Worm (Caenorhabditis elegans) whole organism, late embryonic: Measurements from ENCODE around the gene srw-67.
"Not testable (repeated sequence)": the region's sequence is repeated elsewhere in the genome, so short reads cannot be mapped to it uniquely, and the experiment has no call there.

Source experiments
- C08G9.2 ChIP-seq: sonication (generic microtip); optimal IDR thresholded peaks from 2 replicates; lab custom pipeline; 2016; ENCODE audit warnings: mild to moderate bottlenecking, missing genetic modification characterization, moderate library complexity, missing compliant biosample characterization
- F13H6.1 ChIP-seq: sonication (generic microtip); optimal IDR thresholded peaks from 2 replicates; lab custom pipeline; 2016; ENCODE audit warnings: missing genetic modification characterization, missing compliant biosample characterization
- K02D7.2 ChIP-seq: sonication (generic microtip); optimal IDR thresholded peaks from 2 replicates; lab custom pipeline; 2017; ENCODE audit warnings: mild to moderate bottlenecking, missing genetic modification characterization, missing compliant biosample characterization
- K09A11.1 ChIP-seq: sonication (generic microtip); optimal IDR thresholded peaks from 2 replicates; lab custom pipeline; 2017; ENCODE audit warnings: antibody characterized with exemption, mild to moderate bottlenecking, missing genetic modification characterization, missing compliant biosample characterization; ENCODE audit not compliant: insufficient read depth
- Y22D7AL.16 ChIP-seq: sonication (generic microtip); optimal IDR thresholded peaks from 2 replicates; lab custom pipeline; 2016; ENCODE audit warnings: missing genetic modification characterization, missing compliant biosample characterization
- ahr-1 ChIP-seq: sonication (generic microtip); optimal IDR thresholded peaks from 2 replicates; lab custom pipeline; 2016; ENCODE audit warnings: missing genetic modification characterization, missing compliant biosample characterization
- ceh-18 ChIP-seq: sonication (generic microtip); optimal IDR thresholded peaks from 2 replicates; lab custom pipeline; 2016; ENCODE audit warnings: missing genetic modification characterization, missing compliant biosample characterization
- ceh-22 ChIP-seq: sonication (generic microtip); optimal IDR thresholded peaks from 2 replicates; lab custom pipeline; 2017; ENCODE audit warnings: missing biosample characterization, missing genetic modification characterization
- ceh-24 ChIP-seq: sonication (generic microtip); optimal IDR thresholded peaks from 2 replicates; lab custom pipeline; 2016; ENCODE audit warnings: mild to moderate bottlenecking, missing genetic modification characterization, missing compliant biosample characterization
- ceh-30 ChIP-seq: fragments of 150-350 bp; optimal IDR thresholded peaks from 2 replicates; lab custom pipeline; 2014; ENCODE audit warnings: missing biosample characterization, missing genetic modification characterization
- ceh-31 ChIP-seq: sonication (generic microtip); optimal IDR thresholded peaks from 2 replicates; lab custom pipeline; 2016; ENCODE audit warnings: missing genetic modification characterization, missing compliant biosample characterization
- ceh-34 ChIP-seq: sonication (generic microtip); optimal IDR thresholded peaks from 2 replicates; lab custom pipeline; 2016; ENCODE audit warnings: mild to moderate bottlenecking, missing genetic modification characterization, missing compliant biosample characterization
- ceh-45 ChIP-seq: fragments of 200-800 bp; sonication (Bioruptor generic); IDR thresholded peaks from 2 replicates; pipeline ENCODE4 v1.3.6; 2022; ENCODE audit warnings: missing genetic modification reagents, missing genetic modification characterization, missing compliant biosample characterization
- che-1 ChIP-seq: sonication (generic microtip); optimal IDR thresholded peaks from 2 replicates; lab custom pipeline; 2016; ENCODE audit warnings: mild to moderate bottlenecking, missing genetic modification characterization, missing compliant biosample characterization
- dmd-4 ChIP-seq: sonication (generic microtip); optimal IDR thresholded peaks from 2 replicates; lab custom pipeline; 2016; ENCODE audit warnings: borderline replicate concordance, missing genetic modification characterization, missing compliant biosample characterization
- dve-1 ChIP-seq: sonication (generic microtip); optimal IDR thresholded peaks from 2 replicates; lab custom pipeline; 2017; ENCODE audit warnings: antibody characterized with exemption, mild to moderate bottlenecking, missing genetic modification characterization, missing compliant biosample characterization
- elt-2 ChIP-seq: sonication (generic microtip); optimal IDR thresholded peaks from 2 replicates; lab custom pipeline; 2016; ENCODE audit warnings: missing genetic modification reagents, missing genetic modification characterization, missing compliant biosample characterization
- ets-4 ChIP-seq: sonication (generic microtip); optimal IDR thresholded peaks from 2 replicates; lab custom pipeline; 2016; ENCODE audit warnings: missing genetic modification characterization, missing compliant biosample characterization
- fkh-6 ChIP-seq: sonication (generic microtip); optimal IDR thresholded peaks from 2 replicates; lab custom pipeline; 2016; ENCODE audit warnings: missing genetic modification characterization, missing compliant biosample characterization
- gmeb-2 ChIP-seq: sonication (generic microtip); optimal IDR thresholded peaks from 2 replicates; lab custom pipeline; 2016; ENCODE audit warnings: missing genetic modification characterization, inconsistent platforms, missing compliant biosample characterization
- hlh-30 ChIP-seq: sonication (generic microtip); optimal IDR thresholded peaks from 2 replicates; lab custom pipeline; 2017; ENCODE audit warnings: antibody characterized with exemption, missing genetic modification characterization, missing compliant biosample characterization; ENCODE audit not compliant: insufficient read depth
- hlh-8 ChIP-seq: sonication (generic microtip); optimal IDR thresholded peaks from 2 replicates; lab custom pipeline; 2016; ENCODE audit warnings: missing genotype, missing genetic modification characterization, missing compliant biosample characterization
- lin-11 ChIP-seq: fragments of 200-800 bp; sonication (Bioruptor generic); optimal IDR thresholded peaks from 2 replicates; lab custom pipeline; 2018; ENCODE audit warnings: mild to moderate bottlenecking, missing genetic modification characterization, missing compliant biosample characterization
- nfya-1 ChIP-seq: sonication (generic microtip); optimal IDR thresholded peaks from 2 replicates; lab custom pipeline; 2017; ENCODE audit warnings: missing genetic modification characterization, mild to moderate bottlenecking, missing compliant biosample characterization, antibody characterized with exemption, moderate library complexity
- nhr-232 ChIP-seq: sonication (generic microtip); optimal IDR thresholded peaks from 2 replicates; lab custom pipeline; 2016; ENCODE audit warnings: missing genetic modification characterization, missing compliant biosample characterization
- npax-4 ChIP-seq: sonication (generic microtip); optimal IDR thresholded peaks from 2 replicates; lab custom pipeline; 2016; ENCODE audit warnings: missing genetic modification characterization, missing compliant biosample characterization
- odd-2 ChIP-seq: sonication (generic microtip); optimal IDR thresholded peaks from 2 replicates; lab custom pipeline; 2017; ENCODE audit warnings: antibody characterized with exemption, mild to moderate bottlenecking, missing genetic modification characterization, missing compliant biosample characterization
- pax-1 ChIP-seq: fragments of 150-350 bp; optimal IDR thresholded peaks from 2 replicates; lab custom pipeline; 2014; ENCODE audit warnings: missing biosample characterization, missing genetic modification characterization
- pha-4 ChIP-seq: fragments of 150-350 bp; optimal IDR thresholded peaks from 2 replicates; lab custom pipeline; 2018; ENCODE audit warnings: missing biosample characterization, missing genetic modification reagents, missing genetic modification characterization
- pros-1 ChIP-seq: fragments of 150-350 bp; optimal IDR thresholded peaks from 2 replicates; lab custom pipeline; 2014; ENCODE audit warnings: missing biosample characterization, missing genetic modification reagents, missing genetic modification characterization
- ref-2 ChIP-seq: sonication (generic microtip); optimal IDR thresholded peaks from 2 replicates; lab custom pipeline; 2016; ENCODE audit warnings: missing genetic modification characterization, missing compliant biosample characterization
- rnt-1 ChIP-seq: sonication (generic microtip); optimal IDR thresholded peaks from 2 replicates; lab custom pipeline; 2016; ENCODE audit warnings: missing genetic modification characterization, missing compliant biosample characterization
- sox-4 ChIP-seq: sonication (generic microtip); optimal IDR thresholded peaks from 2 replicates; lab custom pipeline; 2017; ENCODE audit warnings: mild to moderate bottlenecking, missing genetic modification characterization, inconsistent platforms, missing compliant biosample characterization
- tbx-2 ChIP-seq: sonication (generic microtip); optimal IDR thresholded peaks from 2 replicates; lab custom pipeline; 2016; ENCODE audit warnings: missing genetic modification characterization, missing compliant biosample characterization
- unc-3 ChIP-seq, 2 experiments: fragments of 200-800 bp in 1 of 2; sonication (Bioruptor generic) in 1 of 2; sonication (generic microtip) in 1 of 2; conservative IDR thresholded peaks in 1 of 2; optimal IDR thresholded peaks in 1 of 2; 2 replicates each; pipeline versions ENCODE4 v1.3.6 to Lab custom; 2016 to 2022; ENCODE audit warnings: missing compliant biosample characterization in 2 of 2, missing genetic modification characterization in 2 of 2, missing genetic modification reagents in 1 of 2
- unc-55 ChIP-seq: sonication (generic microtip); optimal IDR thresholded peaks from 2 replicates; lab custom pipeline; 2017; ENCODE audit warnings: missing biosample characterization, missing genetic modification reagents, missing genetic modification characterization

The srw-67 gene

DNA sequence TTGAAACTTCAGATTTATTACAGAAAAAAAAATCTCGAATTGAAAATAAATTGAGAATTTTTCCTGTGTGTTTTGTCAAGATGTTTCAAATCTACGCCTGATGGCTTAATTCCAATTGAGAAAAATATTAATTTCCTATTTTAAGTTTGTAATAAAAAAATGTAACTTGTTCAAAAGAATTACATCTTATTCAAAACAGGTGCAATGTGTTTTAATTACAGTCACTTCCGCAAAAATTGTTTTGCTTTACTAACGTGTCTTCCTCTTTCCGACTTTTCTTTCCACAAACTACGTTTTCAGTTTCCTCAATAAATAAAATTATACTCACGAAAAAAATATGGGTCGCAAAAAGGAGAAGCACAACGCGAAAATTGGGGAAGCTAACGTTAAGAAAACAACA lies 20.5 kb downstream of the srw-67 start, which contains the start of gene F25E5.16:
Gene F25E5.16 (plus strand): TSS at position 301 of the 400 bp plus-strand sequence.
- TF ChIP-seq ceh-18 (tag; lab: Kevin White, UChicago) (no peak), dve-1 (no peak), ahr-1 (tag; lab: Kevin White, UChicago) (no peak), ceh-30 (no peak), gmeb-2 (tag; lab: Kevin White, UChicago) (no peak), pros-1 (tag; lab: Kevin White, UChicago) (no peak), che-1 (tag; lab: Kevin White, UChicago) (no peak), unc-3 (GFP tag; conservative IDR thresholded peaks at IDR 0.05; lab: Robert Waterston, UW) (no peak), unc-3 (tag; optimal IDR thresholded peaks at IDR 0.05; lab: Kevin White, UChicago) (no peak), sox-4 (tag; lab: Kevin White, UChicago) (no peak), elt-2 (no peak), Y22D7AL.16 (tag; lab: Kevin White, UChicago) (no peak), nhr-232 (no peak), ceh-24 (no peak), K02D7.2 (tag; lab: Kevin White, UChicago) (no peak), hlh-30 (tag; lab: Kevin White, UChicago) (no peak), C08G9.2 (tag; lab: Kevin White, UChicago) (no peak), ceh-31 (tag; lab: Kevin White, UChicago) (no peak), nfya-1 (tag; lab: Kevin White, UChicago) (no peak)

DNA sequence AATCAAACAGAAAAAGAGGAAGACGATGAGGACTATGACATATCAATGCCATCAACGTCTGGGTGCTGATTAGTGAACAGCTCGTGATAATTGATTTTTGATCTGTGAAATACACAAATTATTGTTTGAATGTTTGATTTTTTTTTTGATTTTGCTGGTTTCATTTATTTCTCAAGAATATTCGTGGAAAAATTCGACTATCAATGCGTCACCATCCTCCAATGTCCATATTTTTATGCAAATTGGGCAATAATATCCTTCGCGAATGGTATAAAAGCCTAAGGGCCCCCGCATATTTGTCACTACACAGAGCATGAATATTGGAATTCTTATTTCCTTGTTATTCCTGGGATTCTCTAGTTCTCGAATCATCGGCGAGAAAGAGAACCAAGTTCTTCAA lies 22.3 kb downstream of the srw-67 start, which contains the start of gene try-13:
Gene try-13 (plus strand): TSS at position 301 of the 400 bp plus-strand sequence.
- TF ChIP-seq unc-55 (no peak), ceh-22 (no peak), F13H6.1 (tag; lab: Kevin White, UChicago) (no peak), ets-4 (tag; lab: Kevin White, UChicago) (no peak), fkh-6 (tag; lab: Kevin White, UChicago) (no peak), pha-4 (tag; lab: Kevin White, UChicago) (no peak), odd-2 (tag; lab: Kevin White, UChicago) (no peak), gmeb-2 (tag; lab: Kevin White, UChicago) (no peak), ahr-1 (tag; lab: Kevin White, UChicago) (no peak), tbx-2 (tag; lab: Kevin White, UChicago) (no peak), ceh-34 (no peak), pax-1 (no peak), Y22D7AL.16 (tag; lab: Kevin White, UChicago) (no peak), rnt-1 (tag; lab: Kevin White, UChicago) (no peak), K09A11.1 (tag; lab: Kevin White, UChicago) (no peak), K02D7.2 (tag; lab: Kevin White, UChicago) (no peak), sox-4 (tag; lab: Kevin White, UChicago) (no peak), hlh-8 (tag; lab: Kevin White, UChicago) (no peak), ref-2 (tag; lab: Kevin White, UChicago) (no peak), npax-4 (no peak)

DNA sequence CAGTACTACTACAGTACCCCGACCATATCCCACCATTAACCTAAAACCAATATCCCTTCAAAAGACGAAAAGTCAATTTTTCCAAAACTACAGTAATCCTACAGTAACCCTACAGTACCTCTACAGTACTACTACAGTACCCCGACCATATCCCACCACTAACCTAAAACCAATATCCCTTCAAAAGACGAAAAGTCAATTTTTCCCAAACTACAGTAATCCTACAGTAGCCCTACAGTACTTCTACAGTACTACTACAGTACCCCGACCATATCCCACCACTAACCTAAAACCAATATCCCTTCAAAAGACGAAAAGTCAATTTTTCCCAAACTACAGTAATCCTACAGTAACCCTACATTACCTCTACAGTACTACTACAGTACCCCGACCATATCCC lies 26.0 kb downstream of the srw-67 start:
- peak; percentile 60; the same call in 1 of the 2 replicates for TF ChIP-seq ceh-45 (GFP tag; lab: Robert Waterston, UW)

DNA sequence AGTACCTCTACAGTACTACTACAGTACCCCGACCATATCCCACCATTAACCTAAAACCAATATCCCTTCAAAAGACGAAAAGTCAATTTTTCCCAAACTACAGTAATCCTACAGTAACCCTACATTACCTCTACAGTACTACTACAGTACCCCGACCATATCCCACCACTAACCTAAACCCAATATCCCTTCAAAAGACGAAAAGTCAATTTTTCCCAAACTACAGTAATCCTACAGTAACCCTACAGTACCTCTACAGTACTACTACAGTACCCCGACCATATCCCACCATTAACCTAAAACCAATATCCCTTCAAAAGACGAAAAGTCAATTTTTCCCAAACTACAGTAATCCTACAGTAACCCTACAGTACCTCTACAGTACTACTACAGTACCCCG lies 26.9 kb downstream of the srw-67 start, which contains the start of gene nhr-141:
Gene nhr-141 (plus strand): TSS at position 331 of the 400 bp plus-strand sequence.
- TF ChIP-seq lin-11, dmd-4, nfya-1 (tag; lab: Kevin White, UChicago): not testable (repeated sequence)
- TF ChIP-seq, all 69 proteins: peak for 0; not testable (repeated sequence) for 69
